Fruit fly (Drosophila melanogaster) S2 (cell line): ENCODE results near the gene hiro.
A peak's percentile ranks its signal among the peaks of the same experiment; 100 is the strongest.

Source experiments
- CG8478 ChIP-seq: fragments of >200 bp; optimal IDR thresholded peaks from 2 replicates; lab custom pipeline; 2018
- CTCF ChIP-seq, 2 experiments: fragments of >200 bp; optimal IDR thresholded peaks; 2 replicates each; lab custom pipeline; 2018

- TF ChIP-seq CG8478 (peak; percentile 71), CTCF (optimal IDR thresholded peaks at IDR 0.05; lab: Kevin White, UChicago) (peak; percentile 95 to 99)
Measured at dm6 chr3L:711839-712553, 24.2 kb upstream of the hiro start, which contains the start of gene CG13896.
